Fruit fly (Drosophila melanogaster) whole organism, embryonic: ENCODE results near the gene CG7568.

ENCODE experiments used
- Ada2b ChIP-seq: fragments of 200-800 bp; sonication (Bioruptor generic); IDR thresholded peaks from 2 replicates; pipeline ENCODE4 v1.3.6; 2022; ENCODE audit warnings: missing biosample characterization, missing genetic modification characterization
- B-H1 ChIP-seq: fragments of 200-800 bp; sonication (Bioruptor generic); IDR thresholded peaks from 3 replicates; pipeline ENCODE4 v1.3.6; 2022; ENCODE audit warnings: missing biosample characterization, missing genetic modification characterization
- CG10366 ChIP-seq: fragments of 200-800 bp; sonication (Bioruptor generic); IDR thresholded peaks from 2 replicates; pipeline ENCODE4 v1.3.6; 2022; ENCODE audit warnings: missing biosample characterization, missing genetic modification characterization
- CG10431 ChIP-seq: fragments of 200-800 bp; sonication (Bioruptor generic); optimal IDR thresholded peaks from 3 replicates; lab custom pipeline; 2018; ENCODE audit warnings: missing biosample characterization, mild to moderate bottlenecking, missing genetic modification characterization
- CG12155 ChIP-seq: fragments of 200-800 bp; sonication (Bioruptor generic); optimal IDR thresholded peaks from 3 replicates; lab custom pipeline; 2016; ENCODE audit warnings: missing biosample characterization, missing genetic modification characterization
- CG13287 ChIP-seq: fragments of 200-800 bp; sonication (Bioruptor generic); IDR thresholded peaks from 2 replicates; pipeline ENCODE4 v1.3.6; 2022; ENCODE audit warnings: missing biosample characterization, missing genetic modification characterization; ENCODE audit not compliant: partially characterized antibody
- CG13424 ChIP-seq: fragments of 200-800 bp; sonication (Bioruptor generic); optimal IDR thresholded peaks from 2 replicates; lab custom pipeline; 2019; ENCODE audit warnings: missing biosample characterization, mild to moderate bottlenecking, missing genetic modification characterization, moderate library complexity
- CG16779 ChIP-seq: fragments of 200-800 bp; sonication (Bioruptor generic); IDR thresholded peaks from 2 replicates; pipeline ENCODE4 v1.3.6; 2022; ENCODE audit warnings: missing biosample characterization, missing genetic modification characterization
- CG17829 ChIP-seq: fragments of 200-800 bp; optimal IDR thresholded peaks from 2 replicates; lab custom pipeline; 2019; ENCODE audit warnings: missing biosample characterization, mild to moderate bottlenecking, missing genetic modification characterization, moderate library complexity
- CG2712 ChIP-seq: fragments of 200-800 bp; optimal IDR thresholded peaks from 3 replicates; lab custom pipeline; 2019; ENCODE audit warnings: missing biosample characterization, mild to moderate bottlenecking, missing genetic modification characterization, moderate library complexity
- CG30431 ChIP-seq: fragments of 200-800 bp; sonication (Bioruptor generic); optimal IDR thresholded peaks from 2 replicates; lab custom pipeline; 2017; ENCODE audit warnings: missing biosample characterization, missing genetic modification characterization
- CG3163 ChIP-seq: fragments of 200-800 bp; sonication (Bioruptor generic); optimal IDR thresholded peaks from 3 replicates; lab custom pipeline; 2016; ENCODE audit warnings: missing biosample characterization, missing genetic modification characterization
- CG32767 ChIP-seq: fragments of 200-800 bp; sonication (Bioruptor generic); IDR thresholded peaks from 2 replicates; pipeline ENCODE4 v1.3.6; 2022; ENCODE audit warnings: missing biosample characterization, missing genetic modification characterization
- CG3281 ChIP-seq: fragments of 200-800 bp; sonication (Bioruptor generic); optimal IDR thresholded peaks from 3 replicates; lab custom pipeline; 2017; ENCODE audit warnings: missing biosample characterization, mild to moderate bottlenecking, missing genetic modification characterization
- CG3838 ChIP-seq: fragments of 200-800 bp; sonication (Bioruptor generic); optimal IDR thresholded peaks from 3 replicates; lab custom pipeline; 2016; ENCODE audit warnings: missing biosample characterization, missing genetic modification characterization
- CG42726 ChIP-seq: fragments of 200-800 bp; sonication (Bioruptor generic); IDR thresholded peaks from 2 replicates; pipeline ENCODE4 v1.3.6; 2022; ENCODE audit warnings: missing biosample characterization, missing genetic modification characterization; ENCODE audit not compliant: partially characterized antibody
- CG5180 ChIP-seq: fragments of 200-800 bp; sonication (Bioruptor generic); optimal IDR thresholded peaks from 3 replicates; lab custom pipeline; 2017; ENCODE audit warnings: missing biosample characterization, missing genetic modification characterization, mild to moderate bottlenecking, moderate library complexity, missing genetic modification reagents
- CG6175 ChIP-seq: fragments of 200-800 bp; sonication (Bioruptor generic); IDR thresholded peaks from 3 replicates; pipeline ENCODE4 v1.3.6; 2022; ENCODE audit warnings: missing biosample characterization, missing genetic modification characterization
- CG7357 ChIP-seq: fragments of 200-800 bp; sonication (Bioruptor generic); IDR thresholded peaks from 3 replicates; pipeline ENCODE4 v1.3.6; 2022; ENCODE audit warnings: missing biosample characterization, missing genetic modification characterization
- CG7556 ChIP-seq: fragments of 200-800 bp; sonication (Bioruptor generic); optimal IDR thresholded peaks from 2 replicates; lab custom pipeline; 2017; ENCODE audit warnings: missing biosample characterization, mild to moderate bottlenecking, missing genetic modification characterization
- CG7839 ChIP-seq: fragments of 200-800 bp; sonication (Bioruptor generic); optimal IDR thresholded peaks from 3 replicates; lab custom pipeline; 2018; ENCODE audit warnings: missing biosample characterization, mild to moderate bottlenecking, missing genetic modification characterization, moderate library complexity
- Dip3 ChIP-seq: fragments of 200-800 bp; sonication (Bioruptor generic); optimal IDR thresholded peaks from 3 replicates; lab custom pipeline; 2016; ENCODE audit warnings: missing biosample characterization, missing genetic modification characterization
- Doc3 ChIP-seq: fragments of 200-800 bp; sonication (Bioruptor generic); IDR thresholded peaks from 3 replicates; pipeline ENCODE4 v1.3.6; 2022; ENCODE audit warnings: missing biosample characterization, missing genetic modification characterization; ENCODE audit not compliant: partially characterized antibody
- Fer3 ChIP-seq: fragments of 200-800 bp; sonication (Bioruptor generic); optimal IDR thresholded peaks from 2 replicates; lab custom pipeline; 2018; ENCODE audit warnings: missing biosample characterization, mild to moderate bottlenecking, missing genetic modification characterization, moderate library complexity
- HLH54F ChIP-seq: fragments of 200-800 bp; sonication (Bioruptor generic); optimal IDR thresholded peaks from 3 replicates; lab custom pipeline; 2016; ENCODE audit warnings: missing biosample characterization, missing genetic modification characterization
- HmgZ ChIP-seq: fragments of 200-800 bp; sonication (Bioruptor generic); optimal IDR thresholded peaks from 2 replicates; lab custom pipeline; 2018; ENCODE audit warnings: missing biosample characterization, mild to moderate bottlenecking, missing genetic modification characterization
- Hmr ChIP-seq: fragments of 200-800 bp; sonication (Bioruptor generic); optimal IDR thresholded peaks from 3 replicates; lab custom pipeline; 2017; ENCODE audit warnings: mild to moderate bottlenecking, missing biosample characterization, missing genetic modification reagents, missing genetic modification characterization
- Kr ChIP-seq: fragments of 200-800 bp; sonication (Bioruptor generic); optimal IDR thresholded peaks from 2 replicates; lab custom pipeline; 2017; ENCODE audit warnings: missing biosample characterization, mild to moderate bottlenecking, missing genetic modification characterization
- Poxn ChIP-seq: fragments of 200-800 bp; sonication (Bioruptor generic); IDR thresholded peaks from 2 replicates; pipeline ENCODE4 v1.3.6; 2022; ENCODE audit warnings: missing biosample characterization, missing genetic modification characterization
- Sox100B ChIP-seq: fragments of 200-800 bp; sonication (Bioruptor generic); optimal IDR thresholded peaks from 3 replicates; lab custom pipeline; 2018; ENCODE audit warnings: missing biosample characterization, mild to moderate bottlenecking, missing genetic modification characterization
- ac ChIP-seq: fragments of 200-800 bp; sonication (Bioruptor generic); optimal IDR thresholded peaks from 3 replicates; lab custom pipeline; 2017; ENCODE audit warnings: missing biosample characterization, mild to moderate bottlenecking, missing genetic modification characterization
- bbx ChIP-seq: fragments of 200-800 bp; sonication (Bioruptor generic); IDR thresholded peaks from 2 replicates; pipeline ENCODE4 v1.3.6; 2022; ENCODE audit warnings: missing biosample characterization, missing genetic modification characterization; ENCODE audit not compliant: partially characterized antibody
- bcd ChIP-seq: fragments of 200-800 bp; sonication (Bioruptor generic); optimal IDR thresholded peaks from 2 replicates; lab custom pipeline; 2017; ENCODE audit warnings: missing biosample characterization, mild to moderate bottlenecking, missing genetic modification characterization
- ems ChIP-seq: fragments of 200-800 bp; sonication (Bioruptor generic); optimal IDR thresholded peaks from 3 replicates; lab custom pipeline; 2016; ENCODE audit warnings: missing biosample characterization, missing genetic modification characterization
- en ChIP-seq: fragments of 200-800 bp; sonication (Bioruptor generic); optimal IDR thresholded peaks from 2 replicates; lab custom pipeline; 2016; ENCODE audit warnings: missing biosample characterization, missing genetic modification characterization
- fd3F ChIP-seq: fragments of 200-800 bp; sonication (Bioruptor generic); optimal IDR thresholded peaks from 2 replicates; lab custom pipeline; 2018; ENCODE audit warnings: missing biosample characterization, mild to moderate bottlenecking, missing genetic modification characterization, moderate library complexity
- grau ChIP-seq: fragments of 200-800 bp; optimal IDR thresholded peaks from 3 replicates; lab custom pipeline; 2019; ENCODE audit warnings: missing biosample characterization, mild to moderate bottlenecking, missing genetic modification characterization, moderate library complexity
- grn ChIP-seq: fragments of 200-800 bp; sonication (Bioruptor generic); optimal IDR thresholded peaks from 3 replicates; lab custom pipeline; 2017; ENCODE audit warnings: missing biosample characterization, missing genetic modification characterization
- h ChIP-seq: fragments of >200 bp; optimal IDR thresholded peaks from 2 replicates; lab custom pipeline; 2017
- hkb ChIP-seq, 2 experiments: fragments of 200-800 bp in 1 of 2; fragments of >200 bp in 1 of 2; sonication (Bioruptor generic) in 1 of 2; IDR thresholded peaks in 1 of 2; optimal IDR thresholded peaks in 1 of 2; 2 replicates each; pipeline versions ENCODE4 v1.3.6 to Lab custom; 2017 to 2022; ENCODE audit warnings: missing biosample characterization in 1 of 2, missing genetic modification characterization in 1 of 2
- mam ChIP-seq: fragments of 200-800 bp; sonication (Bioruptor generic); optimal IDR thresholded peaks from 3 replicates; lab custom pipeline; 2016; ENCODE audit warnings: missing biosample characterization, missing genetic modification characterization
- pho ChIP-seq: fragments of 200-800 bp; sonication (Bioruptor generic); optimal IDR thresholded peaks from 2 replicates; lab custom pipeline; 2016; ENCODE audit warnings: missing biosample characterization, missing genetic modification characterization
- pita ChIP-seq: fragments of 200-800 bp; sonication (Bioruptor generic); optimal IDR thresholded peaks from 2 replicates; lab custom pipeline; 2017; ENCODE audit warnings: missing biosample characterization, mild to moderate bottlenecking, missing genetic modification characterization
- slou ChIP-seq: fragments of 200-800 bp; sonication (Bioruptor generic); optimal IDR thresholded peaks from 3 replicates; lab custom pipeline; 2016; ENCODE audit warnings: missing biosample characterization, missing genetic modification characterization
- slp2 ChIP-seq: fragments of 200-800 bp; sonication (Bioruptor generic); optimal IDR thresholded peaks from 2 replicates; lab custom pipeline; 2016; ENCODE audit warnings: missing biosample characterization, missing genetic modification characterization
- tna ChIP-seq: fragments of 200-800 bp; sonication (Bioruptor generic); IDR thresholded peaks from 2 replicates; pipeline ENCODE4 v1.3.6; 2022; ENCODE audit warnings: missing biosample characterization, missing genetic modification characterization; ENCODE audit not compliant: partially characterized antibody
- ttk ChIP-seq: fragments of 200-800 bp; sonication (Bioruptor generic); IDR thresholded peaks from 2 replicates; pipeline ENCODE4 v2.1.2; 2022; ENCODE audit warnings: missing biosample characterization, missing genetic modification characterization
- wek ChIP-seq: fragments of 200-800 bp; sonication (Bioruptor generic); optimal IDR thresholded peaks from 3 replicates; lab custom pipeline; 2018; ENCODE audit warnings: missing biosample characterization, mild to moderate bottlenecking, missing genetic modification characterization, moderate library complexity
- zfh1 ChIP-seq: fragments of 200-800 bp; sonication (Bioruptor generic); IDR thresholded peaks from 3 replicates; pipeline ENCODE4 v1.3.6; 2022; ENCODE audit warnings: missing biosample characterization, missing genetic modification characterization

Gene CG7568

dm6 chr3R:29566997-29567670 is 33.5 kb downstream of the CG7568 start (continued):
- TF ChIP-seq CG7357 (GFP tag; lab: Robert Waterston, UW) (peak; percentile 21; the same call in 1 of the 3 replicates), mam (peak; percentile 11), CG6175 (no peak), Hmr (GFP tag; lab: Kevin White, UChicago) (no peak), en (GFP tag; lab: Kevin White, UChicago) (peak; percentile 20), Fer3 (tag; lab: Kevin White, UChicago) (peak; percentile 5), CG13287 (no peak), ems (peak; percentile 34), bbx (GFP tag; lab: Robert Waterston, UW) (no peak), Ada2b (peak; percentile 34; the same call in 1 of the 2 replicates), CG32767 (GFP tag; lab: Robert Waterston, UW) (0 out of 2 replicates have a peak, but pooled peaks have one; percentile 29), HmgZ (no peak), Poxn (GFP tag; lab: Robert Waterston, UW) (no peak), wek (no peak), hkb (optimal IDR thresholded peaks at IDR 0.05; lab: Kevin White, UChicago) (no peak), hkb (GFP tag; IDR thresholded peaks at IDR 0.05; lab: Robert Waterston, UW) (peak; percentile 62; the same call in 1 of the 2 replicates), CG3281 (GFP tag; lab: Kevin White, UChicago) (no peak), Sox100B (peak; percentile 45), CG17829 (tag; lab: Kevin White, UChicago) (peak; percentile 66), slou (GFP tag; lab: Kevin White, UChicago) (no peak), h (no peak), ttk (0 out of 2 replicates have a peak, but pooled peaks have one; percentile 52), Kr (GFP tag; lab: Kevin White, UChicago) (no peak), zfh1 (GFP tag; lab: Robert Waterston, UW) (peak; percentile 87), pita (no peak), CG5180 (GFP tag; lab: Kevin White, UChicago) (peak; percentile 29), ac (GFP tag; lab: Kevin White, UChicago) (peak; percentile 22), HLH54F (no peak), CG16779 (no peak), B-H1 (GFP tag; lab: Robert Waterston, UW) (peak; percentile 59), CG13424 (tag; lab: Kevin White, UChicago) (peak; percentile 68), CG7556 (GFP tag; lab: Kevin White, UChicago) (peak; percentile 47), slp2 (peak; percentile 31), fd3F (GFP tag; lab: Kevin White, UChicago) (no peak), pho (GFP tag; lab: Kevin White, UChicago) (no peak), Doc3 (GFP tag; lab: Robert Waterston, UW) (no peak), bcd (GFP tag; lab: Kevin White, UChicago) (peak; percentile 47), grau (peak; percentile 59), CG7839 (tag; lab: Kevin White, UChicago) (peak; percentile 72), Dip3 (no peak), CG30431 (GFP tag; lab: Kevin White, UChicago) (peak; percentile 70), CG10366 (GFP tag; lab: Robert Waterston, UW) (peak; percentile 78), CG10431 (GFP tag; lab: Kevin White, UChicago) (no peak), CG2712 (tag; lab: Kevin White, UChicago) (peak; percentile 81), CG3838 (GFP tag; lab: Kevin White, UChicago) (no peak), tna (GFP tag; lab: Robert Waterston, UW) (no peak), CG3163 (GFP tag; lab: Kevin White, UChicago) (no peak), grn (no peak), CG12155 (GFP tag; lab: Kevin White, UChicago) (peak; percentile 38), CG42726 (GFP tag; lab: Robert Waterston, UW) (no peak)
